Worm (Caenorhabditis elegans) whole organism, young adult: ENCODE results near the gene cyp-34A8.

Source experiments
- B0261.1 ChIP-seq: sonication (generic microtip); optimal IDR thresholded peaks from 2 replicates; lab custom pipeline; 2016; ENCODE audit warnings: mild to moderate bottlenecking, missing genetic modification characterization, moderate library complexity, missing compliant biosample characterization
- B0336.3 ChIP-seq: fragments of 200-800 bp; sonication (Bioruptor generic); IDR thresholded peaks from 2 replicates; pipeline ENCODE4 v1.3.6; 2022; ENCODE audit warnings: missing genetic modification characterization, missing compliant biosample characterization
- D2030.7 ChIP-seq: fragments of 200-800 bp; sonication (Bioruptor generic); IDR thresholded peaks from 2 replicates; pipeline ENCODE4 v1.3.6; 2022; ENCODE audit warnings: missing genetic modification reagents, missing genetic modification characterization, missing compliant biosample characterization
- F22D6.2 ChIP-seq: sonication (generic microtip); optimal IDR thresholded peaks from 2 replicates; lab custom pipeline; 2016; ENCODE audit warnings: mild to moderate bottlenecking, missing genetic modification characterization, missing compliant biosample characterization
- K12H6.12 ChIP-seq: fragments of 200-800 bp; sonication (Bioruptor generic); optimal IDR thresholded peaks from 2 replicates; lab custom pipeline; 2018; ENCODE audit warnings: mild to moderate bottlenecking, missing genetic modification characterization, missing compliant biosample characterization
- Y79H2A.3 ChIP-seq: fragments of 200-800 bp; sonication (Bioruptor generic); conservative IDR thresholded peaks from 2 replicates; pipeline ENCODE4 v1.3.6; 2022; ENCODE audit warnings: missing genetic modification reagents, missing genetic modification characterization, missing compliant biosample characterization
- Y95B8A.8 ChIP-seq: fragments of 200-800 bp; sonication (Bioruptor generic); IDR thresholded peaks from 2 replicates; pipeline ENCODE4 v1.3.6; 2022; ENCODE audit warnings: missing genetic modification reagents, missing genetic modification characterization, missing compliant biosample characterization
- ama-1 ChIP-seq, 3 experiments: fragments of 150-350 bp in 1 of 3; sonication (generic microtip) in 2 of 3; optimal IDR thresholded peaks; 2 replicates each; lab custom pipeline; 2014 to 2018; ENCODE audit warnings: missing biosample characterization in 2 of 3, missing genetic modification characterization in 2 of 3, missing genetic modification reagents in 2 of 3
- bed-1 ChIP-seq: fragments of 200-800 bp; sonication (Bioruptor generic); IDR thresholded peaks from 2 replicates; pipeline ENCODE4 v1.3.6; 2022; ENCODE audit warnings: missing genetic modification reagents, missing genetic modification characterization, missing compliant biosample characterization
- cebp-2 ChIP-seq: fragments of 200-800 bp; sonication (Bioruptor generic); IDR thresholded peaks from 2 replicates; pipeline ENCODE4 v1.3.6; 2022; ENCODE audit warnings: missing genetic modification characterization, missing compliant biosample characterization
- ceh-27 ChIP-seq: fragments of 200-800 bp; sonication (Bioruptor generic); optimal IDR thresholded peaks from 2 replicates; lab custom pipeline; 2018; ENCODE audit warnings: mild to moderate bottlenecking, missing genetic modification characterization, moderate library complexity, missing compliant biosample characterization
- ceh-40 ChIP-seq: fragments of 200-800 bp; sonication (Bioruptor generic); IDR thresholded peaks from 2 replicates; pipeline ENCODE4 v1.3.6; 2022; ENCODE audit warnings: missing genetic modification characterization, missing compliant biosample characterization
- ceh-79 ChIP-seq: sonication (generic microtip); optimal IDR thresholded peaks from 2 replicates; lab custom pipeline; 2017; ENCODE audit warnings: mild to moderate bottlenecking, missing genetic modification characterization, missing compliant biosample characterization
- efl-1 ChIP-seq: fragments of 150-350 bp; optimal IDR thresholded peaks from 2 replicates; lab custom pipeline; 2014; ENCODE audit warnings: missing biosample characterization, missing genetic modification reagents, missing genetic modification characterization
- ekl-4 ChIP-seq: fragments of 200-800 bp; sonication (Bioruptor generic); IDR thresholded peaks from 2 replicates; pipeline ENCODE4 v1.3.6; 2022; ENCODE audit warnings: missing genetic modification reagents, missing genetic modification characterization, missing compliant biosample characterization
- ets-4 ChIP-seq: fragments of 200-800 bp; sonication (Bioruptor generic); optimal IDR thresholded peaks from 2 replicates; lab custom pipeline; 2018; ENCODE audit warnings: mild to moderate bottlenecking, missing genetic modification characterization, missing compliant biosample characterization
- hmg-1.2 ChIP-seq: fragments of 200-800 bp; sonication (Bioruptor generic); IDR thresholded peaks from 2 replicates; pipeline ENCODE4 v1.3.6; 2022; ENCODE audit warnings: missing genetic modification reagents, missing genetic modification characterization, missing compliant biosample characterization
- lsy-27 ChIP-seq: sonication (generic microtip); optimal IDR thresholded peaks from 2 replicates; lab custom pipeline; 2017; ENCODE audit warnings: missing genetic modification characterization, mild to moderate bottlenecking, missing compliant biosample characterization, antibody characterized with exemption, missing genotype, borderline replicate concordance; ENCODE audit not compliant: insufficient read depth
- madf-6 ChIP-seq: fragments of 200-800 bp; sonication (Bioruptor generic); IDR thresholded peaks from 2 replicates; pipeline ENCODE4 v1.3.6; 2022; ENCODE audit warnings: missing genetic modification reagents, missing genetic modification characterization, missing compliant biosample characterization
- madf-8 ChIP-seq: fragments of 200-800 bp; sonication (Bioruptor generic); conservative IDR thresholded peaks from 2 replicates; pipeline ENCODE4 v1.3.6; 2022; ENCODE audit warnings: missing genetic modification reagents, missing genetic modification characterization, missing compliant biosample characterization
- mcd-1 ChIP-seq: fragments of 200-800 bp; sonication (Bioruptor generic); IDR thresholded peaks from 2 replicates; pipeline ENCODE4 v1.3.6; 2022; ENCODE audit warnings: missing genetic modification reagents, missing genetic modification characterization, missing compliant biosample characterization
- mxl-1 ChIP-seq: sonication (generic microtip); optimal IDR thresholded peaks from 2 replicates; lab custom pipeline; 2016; ENCODE audit warnings: missing genetic modification characterization, missing compliant biosample characterization
- nfya-2 ChIP-seq: fragments of 200-800 bp; sonication (Bioruptor generic); IDR thresholded peaks from 2 replicates; pipeline ENCODE4 v1.3.6; 2022; ENCODE audit warnings: missing genetic modification reagents, missing genetic modification characterization, missing compliant biosample characterization
- nhr-27 ChIP-seq: fragments of 200-800 bp; sonication (Bioruptor generic); optimal IDR thresholded peaks from 2 replicates; lab custom pipeline; 2018; ENCODE audit warnings: mild to moderate bottlenecking, missing genetic modification characterization, moderate library complexity, missing compliant biosample characterization
- pbrm-1 ChIP-seq: fragments of 200-800 bp; sonication (Bioruptor generic); IDR thresholded peaks from 2 replicates; pipeline ENCODE4 v1.3.6; 2022; ENCODE audit warnings: missing genetic modification reagents, missing genetic modification characterization, missing compliant biosample characterization
- rcor-1 ChIP-seq: fragments of 200-800 bp; sonication (Bioruptor generic); IDR thresholded peaks from 2 replicates; pipeline ENCODE4 v1.3.6; 2022; ENCODE audit warnings: missing genetic modification reagents, missing genetic modification characterization, missing compliant biosample characterization
- repo-1 ChIP-seq: sonication (generic microtip); optimal IDR thresholded peaks from 2 replicates; lab custom pipeline; 2017; ENCODE audit warnings: mild to moderate bottlenecking, missing genetic modification characterization, missing compliant biosample characterization
- snpc-1.1 ChIP-seq: sonication (generic microtip); optimal IDR thresholded peaks from 2 replicates; lab custom pipeline; 2017; ENCODE audit warnings: missing genetic modification characterization, mild to moderate bottlenecking, missing compliant biosample characterization, antibody characterized with exemption, moderate library complexity, missing genotype, missing genetic modification reagents; ENCODE audit not compliant: insufficient read depth
- unc-130 ChIP-seq: sonication (generic microtip); optimal IDR thresholded peaks from 2 replicates; lab custom pipeline; 2016; ENCODE audit warnings: missing genetic modification reagents, missing genetic modification characterization, missing compliant biosample characterization
- unc-62 ChIP-seq: fragments of 150-350 bp; optimal IDR thresholded peaks from 2 replicates; lab custom pipeline; 2014; ENCODE audit warnings: missing biosample characterization, missing genetic modification reagents, missing genetic modification characterization
- xnd-1 ChIP-seq: sonication (generic microtip); optimal IDR thresholded peaks from 2 replicates; lab custom pipeline; 2016; ENCODE audit warnings: missing genotype, missing genetic modification reagents, missing genetic modification characterization, missing compliant biosample characterization
- ztf-26 ChIP-seq: sonication (generic microtip); optimal IDR thresholded peaks from 2 replicates; lab custom pipeline; 2017; ENCODE audit warnings: missing genetic modification characterization, missing compliant biosample characterization

cyp-34A8 gene

DNA sequence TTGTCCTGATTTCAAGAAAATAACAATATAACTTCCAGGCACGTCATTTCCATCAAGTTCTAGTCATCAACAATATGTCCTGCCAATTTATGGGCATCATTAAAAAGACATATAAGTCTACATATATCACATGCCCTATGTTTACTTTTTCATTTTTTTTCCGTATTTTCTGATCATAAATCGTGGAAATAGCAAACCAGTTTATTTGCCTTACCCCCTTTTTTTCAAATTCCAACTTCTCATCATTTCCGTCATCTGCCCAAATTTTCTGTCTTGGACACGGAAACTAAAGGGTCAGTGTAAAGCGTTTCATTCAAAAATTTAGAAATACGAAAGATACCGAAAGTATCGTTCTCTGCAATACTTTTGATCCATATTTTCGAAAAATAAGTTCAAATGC, 24.7 kb upstream of the cyp-34A8 start:
- TF ChIP-seq ekl-4 (GFP tag; lab: Robert Waterston, UW) = no peak
- no peak for TF ChIP-seq bed-1
- no peak for TF ChIP-seq repo-1 (tag; lab: Kevin White, UChicago)
- no peak for TF ChIP-seq snpc-1.1
- no peak for TF ChIP-seq ets-4 (GFP tag; lab: Kevin White, UChicago)
- TF ChIP-seq mxl-1 = no peak
- TF ChIP-seq ztf-26 (tag; lab: Kevin White, UChicago) = no peak

- no peak for TF ChIP-seq nfya-2
Observed at ce11 chrV:3989070-3989469, 21.4 kb upstream of the cyp-34A8 start, which contains the start of gene nlp-27. TSS of gene nlp-27 (plus strand) at chrV:3989378.

DNA sequence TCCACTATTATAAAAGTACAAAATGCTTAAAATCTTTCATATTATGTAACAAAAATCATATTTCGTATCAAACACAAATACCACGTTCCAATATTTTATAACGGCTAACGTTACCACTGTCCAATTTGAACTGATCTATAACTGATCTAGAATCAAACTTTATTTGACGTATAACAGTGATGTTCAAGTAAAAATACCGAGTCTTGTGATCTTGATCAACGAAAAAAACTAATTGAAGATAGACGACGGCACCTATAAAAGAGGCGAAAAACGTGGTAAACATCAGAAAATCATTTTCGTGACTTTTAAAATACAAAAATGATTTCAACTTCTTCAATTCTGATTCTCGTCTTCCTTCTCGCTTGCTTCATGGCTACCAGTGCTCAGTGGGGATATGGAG, 20.0 kb upstream of the cyp-34A8 start, which contains the start of gene nlp-28:
nlp-28 (plus strand) TSS at position 285 of the 400 bp plus-strand sequence.
- TF ChIP-seq mcd-1 (GFP tag; lab: Robert Waterston, UW) (no peak), ama-1 (optimal IDR thresholded peaks at IDR 0.05; lab: Kevin White, UChicago) (peak; percentile 39), ama-1 (GFP tag; optimal IDR thresholded peaks at IDR 0.05; lab: Kevin White, UChicago) (no peak)

DNA sequence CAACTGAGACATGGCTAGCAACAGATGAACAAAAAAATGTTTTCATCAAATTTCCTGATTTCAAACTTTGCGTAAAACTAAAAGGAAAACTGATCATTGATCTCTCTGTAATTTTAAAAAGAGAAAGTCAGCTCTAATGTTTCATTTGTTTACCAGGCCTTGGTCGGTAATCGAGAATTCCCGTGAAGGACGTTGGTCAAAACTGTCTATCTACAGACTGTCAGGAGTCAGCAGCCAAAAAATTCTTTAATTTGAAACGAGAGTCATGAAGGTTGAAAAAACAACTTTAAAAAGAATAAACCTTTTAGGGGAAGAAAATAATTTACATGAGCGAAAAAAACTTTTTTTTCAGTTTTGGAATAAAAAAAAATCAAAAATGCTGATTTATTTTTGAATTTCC, 17.5 kb upstream of the cyp-34A8 start:
- TF ChIP-seq madf-6 (GFP tag; lab: Robert Waterston, UW) (no peak), rcor-1 (GFP tag; lab: Robert Waterston, UW) (no peak), nhr-27 (tag; lab: Kevin White, UChicago) (no peak), ceh-27 (GFP tag; lab: Kevin White, UChicago) (no peak), efl-1 (GFP tag; lab: Kevin White, UChicago) (no peak), unc-62 (GFP tag; lab: Kevin White, UChicago) (no peak), lsy-27 (tag; lab: Kevin White, UChicago) (no peak), K12H6.12 (tag; lab: Kevin White, UChicago) (no peak), unc-130 (GFP tag; lab: Kevin White, UChicago) (no peak), pbrm-1 (GFP tag; lab: Robert Waterston, UW) (no peak), D2030.7 (GFP tag; lab: Robert Waterston, UW) (no peak)

DNA sequence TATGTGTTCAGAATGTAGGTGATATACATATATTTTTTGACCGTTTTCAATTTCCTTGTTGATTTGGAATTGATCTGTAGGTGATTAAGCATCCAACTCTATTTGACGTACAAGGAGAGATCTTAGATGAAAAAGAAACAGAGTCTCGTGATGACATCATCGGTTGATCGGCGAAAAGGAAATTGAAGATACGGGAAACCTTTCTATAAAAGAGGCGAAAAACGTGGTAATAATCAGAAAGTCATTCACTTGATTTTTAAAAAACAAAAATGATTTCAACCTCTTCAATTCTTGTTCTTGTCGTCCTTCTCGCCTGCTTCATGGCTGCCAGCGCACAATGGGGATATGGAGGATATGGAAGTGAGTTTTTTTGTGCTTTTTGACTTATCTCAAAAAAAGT, 16.6 kb upstream of the cyp-34A8 start, which contains the start of gene nlp-29:
nlp-29 (plus strand) TSS at position 248 of the 400 bp plus-strand sequence.
- TF ChIP-seq Y79H2A.3 (GFP tag; lab: Robert Waterston, UW) (no peak), madf-8 (GFP tag; lab: Robert Waterston, UW) (no peak), F22D6.2 (tag; lab: Kevin White, UChicago) (no peak), cebp-2 (no peak), B0261.1 (tag; lab: Kevin White, UChicago) (no peak), B0336.3 (GFP tag; lab: Robert Waterston, UW) (no peak), hmg-1.2 (no peak), xnd-1 (no peak), Y95B8A.8 (GFP tag; lab: Robert Waterston, UW) (no peak), ceh-40 (GFP tag; lab: Robert Waterston, UW) (no peak), ceh-79 (tag; lab: Kevin White, UChicago) (no peak)
